Worm (Caenorhabditis elegans): ENCODE data around the gene zig-3.

DNA sequence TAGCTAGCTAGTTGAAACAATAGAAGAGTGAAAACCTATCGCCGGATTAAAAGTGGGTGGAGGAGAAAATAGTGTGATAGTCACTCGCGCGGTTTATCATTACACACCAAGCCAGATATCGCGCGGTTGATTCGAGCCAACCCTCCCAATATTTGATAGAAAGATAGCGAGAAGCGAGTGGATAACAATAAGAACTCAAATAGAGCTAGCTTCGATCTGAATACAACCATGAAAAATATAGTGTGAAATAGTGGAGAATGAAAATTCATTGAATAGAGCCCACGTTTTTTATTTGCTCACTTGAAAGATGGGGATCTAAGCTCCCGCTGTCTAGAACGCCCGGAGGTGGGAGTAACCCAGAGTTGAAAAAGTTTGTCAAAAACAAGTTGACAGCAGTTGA, 14.4 kb downstream of the zig-3 start, which contains the start of gene tnt-3:
- TF ChIP-seq jun-1 (tag; optimal IDR thresholded peaks at IDR 0.05): no peak
- TF ChIP-seq blmp-1 (tag; optimal IDR thresholded peaks at IDR 0.05): no peak
- TF ChIP-seq zag-1 (tag; optimal IDR thresholded peaks at IDR 0.05): no peak
- no peak for TF ChIP-seq tbx-2 (tag; optimal IDR thresholded peaks at IDR 0.05)
- TF ChIP-seq nhr-11 (tag; optimal IDR thresholded peaks at IDR 0.05): no peak
- TF ChIP-seq mab-9 (GFP tag; IDR thresholded peaks at IDR 0.05): no peak
- no peak for TF ChIP-seq unc-62 (GFP tag; optimal IDR thresholded peaks at IDR 0.05)
- TF ChIP-seq lin-13 (GFP tag; optimal IDR thresholded peaks at IDR 0.05): no peak
- TF ChIP-seq pqm-1 (tag; optimal IDR thresholded peaks at IDR 0.05): no peak

All from whole organism, L1 larva.